Fruit fly (Drosophila melanogaster): ENCODE results near the gene CG3345.

- TF ChIP-seq Mrtf (GFP tag; IDR thresholded peaks at IDR 0.05) (no peak), CG34376 (GFP tag; optimal IDR thresholded peaks at IDR 0.05) (no peak), chinmo (GFP tag; IDR thresholded peaks at IDR 0.05; ENCODE audit: partially characterized antibody) (no peak), ewg (GFP tag; optimal IDR thresholded peaks at IDR 0.05) (peak; percentile 67), HmgD (GFP tag; optimal IDR thresholded peaks at IDR 0.05) (no peak), Dfd (GFP tag; optimal IDR thresholded peaks at IDR 0.05) (no peak), CG14050 (GFP tag; IDR thresholded peaks at IDR 0.05) (no peak), bsh (GFP tag; optimal IDR thresholded peaks at IDR 0.05) (no peak), eyg (GFP tag; optimal IDR thresholded peaks at IDR 0.05) (no peak), ssp (GFP tag; IDR thresholded peaks at IDR 0.05) (no peak)
These were observed 22.8 kb downstream of the CG3345 start, which contains the start of gene CG3625 for dm6 chr2L:291657-292056.
